Worm (Caenorhabditis elegans): ENCODE results near the gene atf-8.
A peak's percentile ranks its signal among the peaks of the same experiment; 100 is the strongest.

atf-8 gene

DNA sequence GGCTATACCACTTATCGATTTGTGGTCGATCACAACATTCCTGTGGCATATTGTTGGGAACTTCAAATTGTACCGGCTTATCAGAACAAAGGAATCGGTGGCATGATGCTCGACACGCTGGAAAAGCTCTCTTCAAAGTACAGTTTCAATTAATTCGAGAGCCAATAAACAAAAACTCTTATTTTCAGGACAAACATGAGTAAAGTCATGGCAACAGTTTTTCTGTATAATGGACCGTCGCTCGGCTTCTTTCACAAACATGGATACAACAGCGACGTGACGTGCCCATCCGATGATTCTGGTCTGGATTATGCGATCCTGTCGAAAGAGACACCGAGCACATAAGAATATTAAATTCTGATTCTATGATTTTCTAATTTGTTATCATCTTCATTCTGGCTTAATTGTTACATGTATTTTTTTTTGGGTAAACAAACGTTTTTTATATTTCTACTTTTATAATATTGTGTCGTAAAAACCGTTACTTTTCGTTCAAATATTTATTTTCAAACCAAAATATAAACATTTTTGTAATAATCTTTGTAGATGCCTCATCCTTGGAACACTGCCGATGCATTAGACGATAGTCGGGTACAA, 8.8 kb upstream of the atf-8 start, which contains the start of gene smut-1:
smut-1 (plus strand) TSS at position 547 of the 597 bp plus-strand sequence.
- TF ChIP-seq ref-2 (tag; optimal IDR thresholded peaks at IDR 0.05) = no peak
- TF ChIP-seq sox-2 (GFP tag; IDR thresholded peaks at IDR 0.05) = no peak
- no peak for TF ChIP-seq zip-5 (tag; optimal IDR thresholded peaks at IDR 0.05)
- no peak for TF ChIP-seq ceh-34 (tag; optimal IDR thresholded peaks at IDR 0.05)
- no peak for TF ChIP-seq pha-4 (tag; optimal IDR thresholded peaks at IDR 0.05)
- no peak for TF ChIP-seq lin-11 (tag; optimal IDR thresholded peaks at IDR 0.05)
- TF ChIP-seq ama-1 (optimal IDR thresholded peaks at IDR 0.05) = no peak
- no peak for TF ChIP-seq gmeb-2 (tag; optimal IDR thresholded peaks at IDR 0.05)
- no peak for TF ChIP-seq syd-9 (tag; optimal IDR thresholded peaks at IDR 0.05)
- TF ChIP-seq dve-1 (tag; optimal IDR thresholded peaks at IDR 0.05) = no peak
- no peak for TF ChIP-seq fkh-6 (tag; optimal IDR thresholded peaks at IDR 0.05)

- TF ChIP-seq pha-2 (tag; optimal IDR thresholded peaks at IDR 0.05) (peak; percentile 16), hlh-13 (GFP tag; optimal IDR thresholded peaks at IDR 0.05) (no peak), rnt-1 (tag; optimal IDR thresholded peaks at IDR 0.05) (no peak), ceh-6 (GFP tag; optimal IDR thresholded peaks at IDR 0.05) (no peak), ztf-16 (tag; optimal IDR thresholded peaks at IDR 0.05) (no peak), ceh-9 (tag; optimal IDR thresholded peaks at IDR 0.05) (no peak), ceh-18 (tag; optimal IDR thresholded peaks at IDR 0.05) (no peak), T23F11.4 (GFP tag; optimal IDR thresholded peaks at IDR 0.05) (no peak), pqm-1 (tag; optimal IDR thresholded peaks at IDR 0.05) (no peak), eyg-1 (tag; optimal IDR thresholded peaks at IDR 0.05) (no peak), nhr-11 (tag; optimal IDR thresholded peaks at IDR 0.05) (no peak), elt-4 (tag; optimal IDR thresholded peaks at IDR 0.05) (no peak), zip-5 (tag; optimal IDR thresholded peaks at IDR 0.05) (no peak), lim-6 (tag; optimal IDR thresholded peaks at IDR 0.05) (no peak), unc-42 (tag; optimal IDR thresholded peaks at IDR 0.05) (peak; percentile 16), sdc-2 (tag; optimal IDR thresholded peaks at IDR 0.05) (no peak), F13H6.1 (tag; optimal IDR thresholded peaks at IDR 0.05) (no peak), ref-2 (tag; optimal IDR thresholded peaks at IDR 0.05) (no peak), hlh-15 (tag; optimal IDR thresholded peaks at IDR 0.05) (no peak), gmeb-2 (tag; optimal IDR thresholded peaks at IDR 0.05) (no peak), pros-1 (tag; optimal IDR thresholded peaks at IDR 0.05) (no peak), sox-2 (GFP tag; IDR thresholded peaks at IDR 0.05) (no peak), dve-1 (tag; optimal IDR thresholded peaks at IDR 0.05) (no peak), ceh-19 (GFP tag; optimal IDR thresholded peaks at IDR 0.05) (no peak), fkh-10 (GFP tag; optimal IDR thresholded peaks at IDR 0.05) (no peak), ama-1 (optimal IDR thresholded peaks at IDR 0.05) (peak; percentile 93), elt-2 (tag; optimal IDR thresholded peaks at IDR 0.05) (peak; percentile 28), unc-86 (tag; optimal IDR thresholded peaks at IDR 0.05) (no peak), syd-9 (tag; optimal IDR thresholded peaks at IDR 0.05) (peak; percentile 1), ceh-31 (tag; optimal IDR thresholded peaks at IDR 0.05) (no peak), ceh-24 (tag; optimal IDR thresholded peaks at IDR 0.05) (no peak), ahr-1 (tag; optimal IDR thresholded peaks at IDR 0.05) (no peak), pax-1 (tag; optimal IDR thresholded peaks at IDR 0.05) (no peak)
Observed at ce11 chrV:6098755-6099155, 6.7 kb upstream of the atf-8 start.

DNA sequence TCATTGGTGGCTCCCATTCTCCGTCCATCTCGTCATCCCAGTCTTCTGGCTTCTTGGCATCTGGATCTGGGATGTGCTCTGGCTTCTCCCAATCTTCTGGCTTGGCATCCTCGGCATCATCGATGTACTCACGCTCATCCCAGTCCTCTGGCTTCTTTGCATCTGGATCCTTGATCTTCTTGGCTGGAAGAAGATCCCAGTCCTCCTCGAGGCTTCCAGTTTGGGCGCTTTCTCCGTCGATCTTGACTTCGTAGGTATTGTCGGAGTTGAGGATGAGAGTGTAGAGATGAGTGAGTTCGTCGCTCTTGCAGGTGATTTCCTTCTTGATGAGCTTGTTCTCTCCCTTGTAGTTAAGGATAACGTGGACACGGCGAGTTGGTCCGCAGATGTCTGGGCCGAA, 5.8 kb upstream of the atf-8 start:
- TF ChIP-seq elt-4 (tag; optimal IDR thresholded peaks at IDR 0.05) (no peak), fax-1 (tag; optimal IDR thresholded peaks at IDR 0.05) (no peak), ceh-31 (tag; optimal IDR thresholded peaks at IDR 0.05) (no peak), ceh-2 (tag; optimal IDR thresholded peaks at IDR 0.05) (no peak), ceh-45 (GFP tag; IDR thresholded peaks at IDR 0.05) (no peak), zip-5 (tag; optimal IDR thresholded peaks at IDR 0.05) (no peak), sox-4 (tag; optimal IDR thresholded peaks at IDR 0.05) (no peak), sdc-2 (tag; optimal IDR thresholded peaks at IDR 0.05) (no peak), tbx-7 (tag; optimal IDR thresholded peaks at IDR 0.05) (no peak), T23F11.4 (GFP tag; optimal IDR thresholded peaks at IDR 0.05) (no peak), che-1 (tag; optimal IDR thresholded peaks at IDR 0.05) (no peak), madf-2 (tag; optimal IDR thresholded peaks at IDR 0.05) (no peak), C08G9.2 (tag; optimal IDR thresholded peaks at IDR 0.05) (no peak), unc-42 (tag; optimal IDR thresholded peaks at IDR 0.05) (no peak), hlh-6 (tag; optimal IDR thresholded peaks at IDR 0.05) (no peak), mec-3 (tag; optimal IDR thresholded peaks at IDR 0.05; ENCODE audit: borderline replicate concordance) (no peak), pha-4 (tag; optimal IDR thresholded peaks at IDR 0.05) (no peak)
